Fruit fly (Drosophila melanogaster): ENCODE results near the gene Fit1.

The Fit1 gene

DNA sequence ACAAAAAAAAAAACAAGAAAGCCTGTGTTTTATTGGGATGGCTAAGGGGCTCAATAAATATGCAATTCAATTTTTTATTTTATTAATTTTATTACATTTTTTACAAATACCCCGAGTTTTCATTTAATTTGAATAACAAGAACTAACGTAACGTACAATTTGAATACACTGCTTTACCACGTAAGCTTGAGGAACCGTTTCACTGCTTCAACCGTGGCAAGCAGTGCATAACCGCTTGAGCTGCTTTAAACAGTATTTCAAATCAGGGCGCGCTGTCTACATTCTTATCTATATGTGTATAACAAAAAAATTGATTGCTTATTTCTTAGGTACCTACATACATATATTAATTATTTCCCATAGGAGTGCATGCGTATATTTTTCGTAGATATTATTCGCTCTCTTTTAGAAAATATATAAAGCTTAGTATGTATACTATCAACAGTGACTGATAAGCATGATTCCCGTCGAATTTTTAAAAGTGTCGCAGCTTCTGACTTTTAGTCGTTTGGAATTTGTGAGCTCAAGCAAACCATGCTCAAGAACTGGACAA is 10.6 kb upstream of the Fit1 start, which contains the start of gene CG14990 (continued):
- TF ChIP-seq CG9797 (GFP tag; optimal IDR thresholded peaks at IDR 0.05) (no peak), kay (GFP tag; optimal IDR thresholded peaks at IDR 0.05) (no peak), HHEX (GFP tag; optimal IDR thresholded peaks at IDR 0.05) (no peak), Scr (GFP tag; IDR thresholded peaks at IDR 0.05; ENCODE audit: partially characterized antibody) (0 out of 2 replicates have a peak, but pooled peaks have one; percentile 26), Dek (tag; optimal IDR thresholded peaks at IDR 0.05) (no peak), CG1024 (GFP tag; IDR thresholded peaks at IDR 0.05) (no peak), CG10431 (GFP tag; optimal IDR thresholded peaks at IDR 0.05) (no peak), Mad (GFP tag; optimal IDR thresholded peaks at IDR 0.05) (no peak), CG3847 (GFP tag; IDR thresholded peaks at IDR 0.05) (no peak), Sin3A (optimal IDR thresholded peaks at IDR 0.05) (no peak), Dp (GFP tag; optimal IDR thresholded peaks at IDR 0.05) (peak; percentile 99), CG12299 (tag; optimal IDR thresholded peaks at IDR 0.05) (no peak), CG13287 (GFP tag; IDR thresholded peaks at IDR 0.05; ENCODE audit: partially characterized antibody) (peak; percentile 39; the same call in 1 of the 2 replicates), CG4424 (GFP tag; optimal IDR thresholded peaks at IDR 0.05) (no peak), CG6813 (GFP tag; optimal IDR thresholded peaks at IDR 0.05) (no peak), al (GFP tag; IDR thresholded peaks at IDR 0.05) (no peak), sr (GFP tag; IDR thresholded peaks at IDR 0.05) (no peak), scrt (GFP tag; optimal IDR thresholded peaks at IDR 0.05) (no peak), CG17612 (GFP tag; IDR thresholded peaks at IDR 0.05) (no peak), tgo (GFP tag; IDR thresholded peaks at IDR 0.05) (no peak), CG15479 (GFP tag; optimal IDR thresholded peaks at IDR 0.05) (no peak), CG3995 (GFP tag; optimal IDR thresholded peaks at IDR 0.05) (no peak), sens (GFP tag) (peak; percentile 75), ara (GFP tag; IDR thresholded peaks at IDR 0.05) (no peak), CG1792 (GFP tag; optimal IDR thresholded peaks at IDR 0.05) (no peak), CG10321 (GFP tag; IDR thresholded peaks at IDR 0.05) (no peak), CG4282 (GFP tag; optimal IDR thresholded peaks at IDR 0.05) (no peak), gcm2 (GFP tag; optimal IDR thresholded peaks at IDR 0.05) (no peak), Bgb (GFP tag; IDR thresholded peaks at IDR 0.05; ENCODE audit: partially characterized antibody) (peak; percentile 69), dpn (GFP tag; optimal IDR thresholded peaks at IDR 0.05) (no peak), CG16779 (GFP tag; IDR thresholded peaks at IDR 0.05) (no peak), CG32767 (GFP tag; IDR thresholded peaks at IDR 0.05) (no peak), HLH3B (GFP tag; IDR thresholded peaks at IDR 0.05) (no peak), dati (GFP tag; IDR thresholded peaks at IDR 0.05) (no peak), CG18619 (GFP tag; optimal IDR thresholded peaks at IDR 0.05) (no peak), Hr3 (GFP tag; optimal IDR thresholded peaks at IDR 0.05) (no peak), odd (GFP tag; optimal IDR thresholded peaks at IDR 0.05) (no peak), dmrt11E (tag; optimal IDR thresholded peaks at IDR 0.05) (no peak), wdn (GFP tag; IDR thresholded peaks at IDR 0.05) (no peak), CG7928 (GFP tag; optimal IDR thresholded peaks at IDR 0.05) (no peak), CG33557 (GFP tag; optimal IDR thresholded peaks at IDR 0.05) (no peak), CG7745 (tag; optimal IDR thresholded peaks at IDR 0.05) (no peak), CG9727 (GFP tag; optimal IDR thresholded peaks at IDR 0.05) (no peak), CG8290 (GFP tag; optimal IDR thresholded peaks at IDR 0.05) (peak; percentile 46), CG8290 (tag; optimal IDR thresholded peaks at IDR 0.05) (peak in 1 of 2 experiments; percentile 56), Doc2 (GFP tag; IDR thresholded peaks at IDR 0.05) (no peak), CG8478 (optimal IDR thresholded peaks at IDR 0.05) (no peak), gt (GFP tag; IDR thresholded peaks at IDR 0.05) (no peak), CG1603 (tag; optimal IDR thresholded peaks at IDR 0.05) (peak; percentile 45), cad (GFP tag; optimal IDR thresholded peaks at IDR 0.05) (no peak), Hr51 (GFP tag; optimal IDR thresholded peaks at IDR 0.05) (no peak), pho (GFP tag; optimal IDR thresholded peaks at IDR 0.05) (no peak), CG3065 (GFP tag; optimal IDR thresholded peaks at IDR 0.05) (no peak)
